Worm (Caenorhabditis elegans): ENCODE data around the gene spig-6.

- TF ChIP-seq him-1 (tag; optimal IDR thresholded peaks at IDR 0.05) (no peak), W03F9.2 (tag; optimal IDR thresholded peaks at IDR 0.05) (no peak), dao-5 (tag; optimal IDR thresholded peaks at IDR 0.05) (no peak)
These were observed 6.8 kb downstream of the spig-6 start, which contains the start of gene sqst-4 for ce11 chrV:16488172-16488571.
